Fruit fly (Drosophila melanogaster): ENCODE results near the gene nAChRbeta1.

DNA sequence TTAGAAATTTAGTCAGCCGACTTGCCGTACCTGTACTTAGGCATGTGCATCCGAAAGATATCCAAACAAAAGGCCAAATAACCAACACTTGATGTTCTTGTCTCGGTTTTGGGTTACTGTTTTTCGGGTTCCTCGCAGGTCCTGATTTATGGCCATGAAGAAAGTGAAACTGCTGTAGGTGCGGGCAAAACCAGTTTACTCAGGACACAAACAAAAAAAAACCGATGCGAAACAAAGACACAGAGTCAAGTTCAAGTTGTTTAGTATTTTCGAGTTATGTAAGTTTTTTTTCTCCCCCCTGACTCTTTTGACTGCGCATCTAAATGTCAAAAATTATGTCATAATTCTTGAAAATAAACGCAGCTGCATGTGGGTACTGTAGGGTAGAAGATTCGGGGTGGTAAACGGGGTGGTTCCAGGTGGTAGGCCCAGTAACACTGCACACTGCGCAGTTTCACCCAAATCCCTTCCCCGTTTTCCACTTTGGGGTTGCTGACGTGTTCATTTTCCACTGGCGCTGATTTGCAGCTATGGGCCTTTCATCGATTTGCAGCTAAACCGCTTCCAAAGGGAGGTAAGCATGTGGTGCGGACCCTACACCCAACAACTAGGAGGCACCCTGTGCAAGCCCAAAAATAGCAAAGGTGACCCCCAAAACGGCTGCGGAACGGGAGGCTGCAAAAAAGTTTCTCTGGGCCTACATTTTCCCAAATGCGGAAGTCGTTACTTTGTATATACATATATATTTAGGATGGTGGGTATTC is 19.8 kb upstream of the nAChRbeta1 start:
- TF ChIP-seq dmrt93B (GFP tag; optimal IDR thresholded peaks at IDR 0.05) (no peak), fru (GFP tag; optimal IDR thresholded peaks at IDR 0.05) (no peak), psq (GFP tag; optimal IDR thresholded peaks at IDR 0.05) (no peak), OdsH (GFP tag; optimal IDR thresholded peaks at IDR 0.05) (no peak), h (GFP tag; optimal IDR thresholded peaks at IDR 0.05) (no peak), lola (GFP tag; optimal IDR thresholded peaks at IDR 0.05) (no peak), br (GFP tag; optimal IDR thresholded peaks at IDR 0.05) (no peak), CrebA (GFP tag; optimal IDR thresholded peaks at IDR 0.05; ENCODE audit: borderline replicate concordance) (no peak), Rel (GFP tag; optimal IDR thresholded peaks at IDR 0.05) (no peak), Rel (tag; optimal IDR thresholded peaks at IDR 0.05) (no peak)

Measured in whole organism, wandering third instar larva.